Fruit fly (Drosophila melanogaster) S2 (cell line): Measurements from ENCODE around the gene CG44008.

ENCODE experiments used
- CG8478 ChIP-seq: fragments of >200 bp; optimal IDR thresholded peaks from 2 replicates; lab custom pipeline; 2018
- CTCF ChIP-seq, 2 experiments: fragments of >200 bp; optimal IDR thresholded peaks; 2 replicates each; lab custom pipeline; 2018

DNA sequence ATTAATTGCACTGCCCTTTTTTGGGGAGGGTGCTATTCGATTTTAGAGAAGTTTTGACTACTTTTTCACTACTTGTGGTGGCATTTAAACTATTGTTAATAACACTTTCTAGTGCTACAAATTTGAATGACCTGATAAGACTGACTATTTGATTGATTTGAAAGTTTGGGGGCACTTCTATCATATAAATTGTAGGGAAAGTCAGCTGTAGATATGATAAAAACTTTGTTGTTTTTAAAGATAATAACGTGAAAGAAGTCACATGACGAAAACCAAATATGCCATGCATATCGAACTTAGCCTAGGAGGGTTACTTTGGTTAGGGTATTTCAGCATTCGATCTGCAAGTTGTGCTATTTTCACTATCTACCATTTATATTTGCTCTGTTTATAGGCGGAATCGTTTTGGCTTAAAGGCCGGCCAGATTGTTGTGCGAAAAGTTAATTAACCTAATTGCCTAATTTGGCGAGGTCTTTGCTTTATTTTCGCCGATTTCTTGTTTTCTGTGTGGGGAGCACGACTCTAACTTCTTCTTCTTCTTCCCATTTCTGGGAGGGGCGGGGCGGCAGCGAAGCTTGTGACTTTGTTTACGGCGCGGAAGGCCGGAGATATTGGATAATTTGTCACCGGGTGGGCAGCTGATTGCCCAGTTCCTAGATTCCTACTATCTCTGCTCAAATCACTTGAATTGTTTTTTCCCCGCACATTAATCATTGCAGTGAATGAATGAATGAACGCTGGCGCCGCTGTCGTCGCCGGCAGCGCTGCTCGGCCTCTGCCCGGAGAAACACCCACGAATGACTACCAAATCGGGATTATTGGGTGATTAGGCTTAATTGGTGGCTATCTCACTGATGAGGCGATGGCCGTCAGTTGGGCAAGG lies 29.2 kb downstream of the CG44008 start:
- TF ChIP-seq CTCF (optimal IDR thresholded peaks at IDR 0.05; lab: Kevin White, UChicago), result no peak
- TF ChIP-seq CG8478 (lab: Kevin White, UChicago), result no peak
